Fruit fly (Drosophila melanogaster) whole organism, embryonic: Measurements from ENCODE around the gene CG12728.

Source experiments
- BEAF-32 ChIP-seq: fragments of 200-800 bp; sonication (Bioruptor generic); optimal IDR thresholded peaks from 3 replicates; lab custom pipeline; 2017; ENCODE audit warnings: missing biosample characterization, missing genetic modification characterization, mild to moderate bottlenecking, moderate library complexity, missing genetic modification reagents
- Blimp-1 ChIP-seq: fragments of 200-800 bp; sonication (Bioruptor generic); optimal IDR thresholded peaks from 3 replicates; lab custom pipeline; 2018; ENCODE audit warnings: missing biosample characterization, missing genetic modification characterization, mild to moderate bottlenecking, moderate library complexity, missing genetic modification reagents
- CG10274 ChIP-seq: fragments of 200-800 bp; sonication (Bioruptor generic); optimal IDR thresholded peaks from 3 replicates; lab custom pipeline; 2017; ENCODE audit warnings: missing biosample characterization, mild to moderate bottlenecking, missing genetic modification characterization
- CG10654 ChIP-seq: fragments of 200-800 bp; sonication (Bioruptor generic); optimal IDR thresholded peaks from 2 replicates; lab custom pipeline; 2016; ENCODE audit warnings: missing biosample characterization, missing genetic modification characterization
- CG11560 ChIP-seq: fragments of 200-800 bp; sonication (Bioruptor generic); IDR thresholded peaks from 3 replicates; pipeline ENCODE4 v1.3.6; 2022; ENCODE audit warnings: missing biosample characterization, missing genetic modification characterization
- CG12769 ChIP-seq: fragments of 200-800 bp; sonication (Bioruptor generic); optimal IDR thresholded peaks from 2 replicates; lab custom pipeline; 2019; ENCODE audit warnings: missing biosample characterization, mild to moderate bottlenecking, missing genetic modification characterization, moderate library complexity
- CG13424 ChIP-seq: fragments of 200-800 bp; sonication (Bioruptor generic); optimal IDR thresholded peaks from 2 replicates; lab custom pipeline; 2019; ENCODE audit warnings: missing biosample characterization, mild to moderate bottlenecking, missing genetic modification characterization, moderate library complexity
- CG13894 ChIP-seq: fragments of 200-800 bp; sonication (Bioruptor generic); optimal IDR thresholded peaks from 3 replicates; lab custom pipeline; 2018; ENCODE audit warnings: missing biosample characterization, mild to moderate bottlenecking, missing genetic modification characterization, moderate library complexity
- CG15269 ChIP-seq: fragments of 200-800 bp; sonication (Bioruptor generic); optimal IDR thresholded peaks from 2 replicates; lab custom pipeline; 2018; ENCODE audit warnings: missing biosample characterization, mild to moderate bottlenecking, missing genetic modification characterization, moderate library complexity
- CG17385 ChIP-seq: fragments of 200-800 bp; sonication (Bioruptor generic); optimal IDR thresholded peaks from 3 replicates; lab custom pipeline; 2018; ENCODE audit warnings: missing biosample characterization, mild to moderate bottlenecking, missing genetic modification characterization
- CG17612 ChIP-seq: fragments of 200-800 bp; sonication (Bioruptor generic); IDR thresholded peaks from 2 replicates; pipeline ENCODE4 v1.3.6; 2022; ENCODE audit warnings: missing biosample characterization, missing genetic modification characterization
- CG18262 ChIP-seq: fragments of 200-800 bp; optimal IDR thresholded peaks from 3 replicates; lab custom pipeline; 2019; ENCODE audit warnings: missing biosample characterization, mild to moderate bottlenecking, missing genetic modification characterization, moderate library complexity
- CG2678 ChIP-seq: fragments of 200-800 bp; sonication (Bioruptor generic); optimal IDR thresholded peaks from 3 replicates; lab custom pipeline; 2019; ENCODE audit warnings: missing biosample characterization, mild to moderate bottlenecking, missing genetic modification characterization, moderate library complexity
- CG2712 ChIP-seq: fragments of 200-800 bp; optimal IDR thresholded peaks from 3 replicates; lab custom pipeline; 2019; ENCODE audit warnings: missing biosample characterization, mild to moderate bottlenecking, missing genetic modification characterization, moderate library complexity
- CG31441 ChIP-seq: fragments of 200-800 bp; sonication (Bioruptor generic); IDR thresholded peaks from 2 replicates; pipeline ENCODE4 v1.3.6; 2022; ENCODE audit warnings: missing biosample characterization, missing genetic modification characterization
- CG7556 ChIP-seq: fragments of 200-800 bp; sonication (Bioruptor generic); optimal IDR thresholded peaks from 2 replicates; lab custom pipeline; 2017; ENCODE audit warnings: missing biosample characterization, mild to moderate bottlenecking, missing genetic modification characterization
- CG7786 ChIP-seq: fragments of 200-800 bp; sonication (Bioruptor generic); optimal IDR thresholded peaks from 2 replicates; lab custom pipeline; 2016; ENCODE audit warnings: missing biosample characterization, missing genetic modification characterization
- CG7839 ChIP-seq: fragments of 200-800 bp; sonication (Bioruptor generic); optimal IDR thresholded peaks from 3 replicates; lab custom pipeline; 2018; ENCODE audit warnings: missing biosample characterization, mild to moderate bottlenecking, missing genetic modification characterization, moderate library complexity
- CG9932 ChIP-seq: fragments of 200-800 bp; sonication (Bioruptor generic); IDR thresholded peaks from 2 replicates; pipeline ENCODE4 v1.3.6; 2022; ENCODE audit warnings: missing biosample characterization, missing genetic modification characterization
- D19A ChIP-seq: fragments of 200-800 bp; optimal IDR thresholded peaks from 3 replicates; lab custom pipeline; 2019; ENCODE audit warnings: missing biosample characterization, mild to moderate bottlenecking, missing genetic modification characterization, moderate library complexity
- D19B ChIP-seq: fragments of 200-800 bp; sonication (Bioruptor generic); optimal IDR thresholded peaks from 2 replicates; lab custom pipeline; 2017; ENCODE audit warnings: missing biosample characterization, mild to moderate bottlenecking, missing genetic modification characterization
- E2f1 ChIP-seq: fragments of 200-800 bp; sonication (Bioruptor generic); IDR thresholded peaks from 2 replicates; pipeline ENCODE4 v1.3.6; 2022; ENCODE audit warnings: missing biosample characterization, missing genetic modification characterization
- Lim3 ChIP-seq: fragments of 200-800 bp; sonication (Bioruptor generic); IDR thresholded peaks from 2 replicates; pipeline ENCODE4 v1.3.6; 2022; ENCODE audit warnings: missing biosample characterization, missing genetic modification characterization
- Myb ChIP-seq: fragments of 200-800 bp; sonication (Bioruptor generic); optimal IDR thresholded peaks from 2 replicates; lab custom pipeline; 2016; ENCODE audit warnings: missing biosample characterization, missing genetic modification characterization
- PHDP ChIP-seq: fragments of 200-800 bp; sonication (Bioruptor generic); optimal IDR thresholded peaks from 3 replicates; lab custom pipeline; 2018; ENCODE audit warnings: missing biosample characterization, mild to moderate bottlenecking, missing genetic modification characterization, moderate library complexity
- Ptx1 ChIP-seq: fragments of 200-800 bp; sonication (Bioruptor generic); IDR thresholded peaks from 2 replicates; pipeline ENCODE4 v1.3.6; 2022; ENCODE audit warnings: missing biosample characterization, missing genetic modification characterization
- Sox100B ChIP-seq: fragments of 200-800 bp; sonication (Bioruptor generic); optimal IDR thresholded peaks from 3 replicates; lab custom pipeline; 2018; ENCODE audit warnings: missing biosample characterization, mild to moderate bottlenecking, missing genetic modification characterization
- Sox102F ChIP-seq: fragments of 200-800 bp; sonication (Bioruptor generic); optimal IDR thresholded peaks from 2 replicates; lab custom pipeline; 2018; ENCODE audit warnings: missing biosample characterization, mild to moderate bottlenecking, missing genetic modification characterization, moderate library complexity
- bsh ChIP-seq, 2 experiments: fragments of 200-800 bp; sonication (Bioruptor generic); optimal IDR thresholded peaks; 2 replicates each; lab custom pipeline; 2017 to 2018; ENCODE audit warnings: mild to moderate bottlenecking in 2 of 2, missing biosample characterization in 2 of 2, missing genetic modification characterization in 2 of 2, moderate library complexity in 1 of 2
- chm ChIP-seq: fragments of 200-800 bp; sonication (Bioruptor generic); IDR thresholded peaks from 2 replicates; pipeline ENCODE4 v1.3.6; 2022; ENCODE audit warnings: missing biosample characterization, missing genetic modification characterization
- crp ChIP-seq, 2 experiments: fragments of 200-800 bp; sonication (Bioruptor generic); optimal IDR thresholded peaks; 2 replicates in 1 of 2; 3 replicates in 1 of 2; lab custom pipeline; 2017; ENCODE audit warnings: missing biosample characterization in 2 of 2, missing genetic modification characterization in 2 of 2, mild to moderate bottlenecking in 1 of 2, moderate library complexity in 1 of 2
- cwo ChIP-seq: fragments of 200-800 bp; sonication (Bioruptor generic); optimal IDR thresholded peaks from 3 replicates; lab custom pipeline; 2017; ENCODE audit warnings: missing biosample characterization, missing genetic modification characterization, mild to moderate bottlenecking, moderate library complexity, missing genetic modification reagents
- dmrt99B ChIP-seq: fragments of 200-800 bp; sonication (Bioruptor generic); optimal IDR thresholded peaks from 2 replicates; lab custom pipeline; 2018; ENCODE audit warnings: missing biosample characterization, mild to moderate bottlenecking, missing genetic modification characterization, moderate library complexity
- dpn ChIP-seq, 2 experiments: fragments of 200-800 bp; sonication (Bioruptor generic); optimal IDR thresholded peaks; 3 replicates each; lab custom pipeline; 2016; ENCODE audit warnings: missing biosample characterization in 2 of 2, missing genetic modification characterization in 2 of 2
- fu2 ChIP-seq: fragments of 200-800 bp; sonication (Bioruptor generic); optimal IDR thresholded peaks from 2 replicates; lab custom pipeline; 2016; ENCODE audit warnings: missing biosample characterization, missing genetic modification characterization
- gcm ChIP-seq: fragments of 200-800 bp; sonication (Bioruptor generic); optimal IDR thresholded peaks from 2 replicates; lab custom pipeline; 2019; ENCODE audit warnings: missing biosample characterization, mild to moderate bottlenecking, missing genetic modification characterization, moderate library complexity
- gem ChIP-seq: fragments of 200-800 bp; sonication (Bioruptor generic); optimal IDR thresholded peaks from 2 replicates; lab custom pipeline; 2019; ENCODE audit warnings: missing biosample characterization, mild to moderate bottlenecking, missing genetic modification characterization, moderate library complexity
- kni ChIP-seq: fragments of 200-800 bp; sonication (Bioruptor generic); optimal IDR thresholded peaks from 3 replicates; lab custom pipeline; 2017; ENCODE audit warnings: mild to moderate bottlenecking, missing biosample characterization, missing genetic modification reagents, missing genetic modification characterization
- maf-S ChIP-seq: fragments of 200-800 bp; sonication (Bioruptor generic); optimal IDR thresholded peaks from 2 replicates; lab custom pipeline; 2016; ENCODE audit warnings: missing biosample characterization, missing genetic modification characterization
- pros ChIP-seq: fragments of 200-800 bp; sonication (Bioruptor generic); optimal IDR thresholded peaks from 3 replicates; lab custom pipeline; 2019; ENCODE audit warnings: missing biosample characterization, mild to moderate bottlenecking, missing genetic modification characterization, moderate library complexity
- ro ChIP-seq: fragments of 200-800 bp; sonication (Bioruptor generic); IDR thresholded peaks from 2 replicates; pipeline ENCODE4 v1.3.6; 2022; ENCODE audit warnings: missing biosample characterization, missing genetic modification characterization
- sd ChIP-seq: fragments of 200-800 bp; sonication (Bioruptor generic); optimal IDR thresholded peaks from 3 replicates; lab custom pipeline; 2018; ENCODE audit warnings: missing biosample characterization, mild to moderate bottlenecking, missing genetic modification characterization, moderate library complexity
- slbo ChIP-seq: fragments of 200-800 bp; sonication (Bioruptor generic); IDR thresholded peaks from 2 replicates; pipeline ENCODE4 v1.3.6; 2022; ENCODE audit warnings: missing biosample characterization, missing genetic modification characterization
- sna ChIP-seq: fragments of 200-800 bp; sonication (Bioruptor generic); IDR thresholded peaks from 2 replicates; pipeline ENCODE4 v1.3.6; 2022; ENCODE audit warnings: missing biosample characterization, missing genetic modification characterization; ENCODE audit not compliant: partially characterized antibody
- twi ChIP-seq: fragments of 200-800 bp; optimal IDR thresholded peaks from 2 replicates; lab custom pipeline; 2019; ENCODE audit warnings: missing biosample characterization, mild to moderate bottlenecking, missing genetic modification characterization, moderate library complexity
- wdn ChIP-seq: fragments of 200-800 bp; sonication (Bioruptor generic); IDR thresholded peaks from 2 replicates; pipeline ENCODE4 v1.3.6; 2022; ENCODE audit warnings: missing biosample characterization, missing genetic modification characterization
- zfh2 ChIP-seq: fragments of 200-800 bp; sonication (Bioruptor generic); optimal IDR thresholded peaks from 2 replicates; lab custom pipeline; 2016; ENCODE audit warnings: missing biosample characterization, missing genetic modification characterization

Gene CG12728

dm6 chrX:5894529-5895487 is 47.6 kb upstream of the CG12728 start (continued):
- no peak for TF ChIP-seq BEAF-32 (GFP tag; lab: Kevin White, UChicago)
- peak; percentile 7 for TF ChIP-seq Sox100B (GFP tag; lab: Kevin White, UChicago)
- TF ChIP-seq CG18262 (tag; lab: Kevin White, UChicago), result peak; percentile 27
- TF ChIP-seq CG2712 (tag; lab: Kevin White, UChicago), result peak; percentile 41
- peak; percentile 98 for TF ChIP-seq D19A (tag; lab: Kevin White, UChicago)
- TF ChIP-seq CG10274 (GFP tag; lab: Kevin White, UChicago), result peak; percentile 36
- TF ChIP-seq cwo (GFP tag; lab: Kevin White, UChicago), result peak; percentile 11
- peak in 1 of 2 experiments; percentile 1 for TF ChIP-seq dpn (GFP tag; optimal IDR thresholded peaks at IDR 0.05; lab: Kevin White, UChicago)
- TF ChIP-seq sna, result no peak
- TF ChIP-seq twi (tag; lab: Kevin White, UChicago), result peak; percentile 83
- TF ChIP-seq CG7556 (GFP tag; lab: Kevin White, UChicago), result peak; percentile 26
- TF ChIP-seq slbo (GFP tag; lab: Robert Waterston, UW), result peak; percentile 45; the same call in 1 of the 2 replicates
- TF ChIP-seq chm (GFP tag; lab: Robert Waterston, UW), result no peak
- peak; percentile 3 for TF ChIP-seq PHDP (tag; lab: Kevin White, UChicago)
- TF ChIP-seq maf-S (GFP tag; lab: Kevin White, UChicago), result no peak
- TF ChIP-seq CG11560 (tag; lab: Robert Waterston, UW), result no peak
- peak; percentile 43; the same call in 1 of the 2 replicates for TF ChIP-seq wdn (GFP tag; lab: Robert Waterston, UW)
- TF ChIP-seq zfh2 (GFP tag; lab: Kevin White, UChicago), result peak; percentile 3
- peak; percentile 17 for TF ChIP-seq Blimp-1 (GFP tag; lab: Kevin White, UChicago)
- no peak for TF ChIP-seq CG17612 (GFP tag; lab: Robert Waterston, UW)
- peak; percentile 57 for TF ChIP-seq gcm
- TF ChIP-seq fu2 (GFP tag; lab: Kevin White, UChicago), result no peak
- no peak for TF ChIP-seq CG15269 (tag; lab: Kevin White, UChicago)
- peak in 1 of 2 experiments; percentile 32 for TF ChIP-seq crp (GFP tag; optimal IDR thresholded peaks at IDR 0.05; lab: Kevin White, UChicago)
- peak; percentile 15 for TF ChIP-seq CG2678 (tag; lab: Kevin White, UChicago)
- peak; percentile 44 for TF ChIP-seq CG9932 (GFP tag; lab: Robert Waterston, UW)
- TF ChIP-seq Lim3 (GFP tag; lab: Robert Waterston, UW), result no peak
- TF ChIP-seq ro (GFP tag; lab: Robert Waterston, UW), result no peak
- TF ChIP-seq CG10654, result no peak
- no peak for TF ChIP-seq E2f1
- peak in 1 of 2 experiments; percentile 48 for TF ChIP-seq bsh (GFP tag; optimal IDR thresholded peaks at IDR 0.05; lab: Kevin White, UChicago)
- peak; percentile 36; the same call in 1 of the 2 replicates for TF ChIP-seq CG31441 (GFP tag; lab: Robert Waterston, UW)
- no peak for TF ChIP-seq CG17385 (GFP tag; lab: Kevin White, UChicago)
- TF ChIP-seq Myb, result no peak
- TF ChIP-seq Ptx1 (GFP tag; lab: Robert Waterston, UW), result no peak
- peak; percentile 84 for TF ChIP-seq pros (GFP tag; lab: Kevin White, UChicago)
- no peak for TF ChIP-seq CG7786 (GFP tag; lab: Kevin White, UChicago)
- TF ChIP-seq CG7839 (tag; lab: Kevin White, UChicago), result peak; percentile 25
- peak; percentile 31 for TF ChIP-seq Sox102F (GFP tag; lab: Kevin White, UChicago)
- peak; percentile 60 for TF ChIP-seq gem
- TF ChIP-seq CG13424 (tag; lab: Kevin White, UChicago), result no peak
- peak; percentile 7 for TF ChIP-seq D19B (GFP tag; lab: Kevin White, UChicago)
- TF ChIP-seq kni (GFP tag; lab: Kevin White, UChicago), result peak; percentile 38
- peak; percentile 31 for TF ChIP-seq dmrt99B (tag; lab: Kevin White, UChicago)
- TF ChIP-seq CG12769, result peak; percentile 31
- no peak for TF ChIP-seq CG13894 (tag; lab: Kevin White, UChicago)
- TF ChIP-seq sd, result peak; percentile 54
